Fruit fly (Drosophila melanogaster): ENCODE measurements around the gene CG15747.

Gene CG15747

dm6 chrX:13383770-13384169, 45.7 kb downstream of the CG15747 start (continued):
- TF ChIP-seq ara (GFP tag; IDR thresholded peaks at IDR 0.05), result no peak
- no peak for TF ChIP-seq CG4282 (GFP tag; optimal IDR thresholded peaks at IDR 0.05)
- TF ChIP-seq tio (GFP tag; optimal IDR thresholded peaks at IDR 0.05), result peak; percentile 28
- TF ChIP-seq sqz (GFP tag; optimal IDR thresholded peaks at IDR 0.05), result no peak
- peak; percentile 9; the same call in 1 of the 3 replicates for TF ChIP-seq knrl (GFP tag; IDR thresholded peaks at IDR 0.05; ENCODE audit: partially characterized antibody)
- TF ChIP-seq HLHmδ (GFP tag; optimal IDR thresholded peaks at IDR 0.05), result peak; percentile 57
- TF ChIP-seq Oli (tag; optimal IDR thresholded peaks at IDR 0.05), result peak; percentile 4
- TF ChIP-seq salm (tag; optimal IDR thresholded peaks at IDR 0.05), result no peak
- TF ChIP-seq CG7987 (GFP tag; optimal IDR thresholded peaks at IDR 0.05), result peak; percentile 63
- no peak for TF ChIP-seq Nf-YA (GFP tag; IDR thresholded peaks at IDR 0.05)
- TF ChIP-seq D19B (GFP tag; optimal IDR thresholded peaks at IDR 0.05), result no peak
- TF ChIP-seq CG16863 (GFP tag; optimal IDR thresholded peaks at IDR 0.05), result peak; percentile 21
- TF ChIP-seq CG32532 (GFP tag; IDR thresholded peaks at IDR 0.05), result peak; percentile 81
- peak; percentile 55 for TF ChIP-seq CG30403 (GFP tag; optimal IDR thresholded peaks at IDR 0.05)
- TF ChIP-seq rib (GFP tag; IDR thresholded peaks at IDR 0.05), result peak; percentile 90
- no peak for TF ChIP-seq inv (GFP tag; IDR thresholded peaks at IDR 0.05; ENCODE audit: partially characterized antibody)
- TF ChIP-seq Opbp (GFP tag; IDR thresholded peaks at IDR 0.05; ENCODE audit: partially characterized antibody), result peak; percentile 56; the same call in 1 of the 3 replicates
- no peak for TF ChIP-seq gsb-n (tag; optimal IDR thresholded peaks at IDR 0.05)
- TF ChIP-seq chif (GFP tag; optimal IDR thresholded peaks at IDR 0.05), result peak; percentile 19 to 23
- no peak for TF ChIP-seq Mad (GFP tag; optimal IDR thresholded peaks at IDR 0.05)
- peak; percentile 9 for TF ChIP-seq Abd-B (GFP tag; optimal IDR thresholded peaks at IDR 0.05)
- TF ChIP-seq lbe (GFP tag; optimal IDR thresholded peaks at IDR 0.05), result peak; percentile 35
- peak; percentile 12 for TF ChIP-seq ewg (GFP tag; optimal IDR thresholded peaks at IDR 0.05)
- peak; percentile 42 for TF ChIP-seq E2f2 (GFP tag; IDR thresholded peaks at IDR 0.05)
- peak; percentile 64; the same call in 1 of the 3 replicates for TF ChIP-seq otp (GFP tag; IDR thresholded peaks at IDR 0.05)
- TF ChIP-seq CG7271 (tag; optimal IDR thresholded peaks at IDR 0.05), result no peak
- TF ChIP-seq Ets65A (GFP tag), result peak; percentile 91
- peak; percentile 70; the same call in 1 of the 2 replicates for TF ChIP-seq CG16779 (GFP tag; IDR thresholded peaks at IDR 0.05)
- TF ChIP-seq Hr39 (optimal IDR thresholded peaks at IDR 0.05), result no peak
- no peak for TF ChIP-seq CG4707 (GFP tag; optimal IDR thresholded peaks at IDR 0.05)
- no peak for TF ChIP-seq hkb (optimal IDR thresholded peaks at IDR 0.05)
- peak; percentile 30 for TF ChIP-seq hkb (GFP tag; IDR thresholded peaks at IDR 0.05)
- no peak for TF ChIP-seq CG3726 (GFP tag; IDR thresholded peaks at IDR 0.05)
- TF ChIP-seq TFAM (GFP tag; optimal IDR thresholded peaks at IDR 0.05), result no peak
- TF ChIP-seq sens (GFP tag), result peak; percentile 93
- TF ChIP-seq CG7556 (GFP tag; optimal IDR thresholded peaks at IDR 0.05), result no peak
- TF ChIP-seq bigmax (GFP tag; optimal IDR thresholded peaks at IDR 0.05), result no peak
- no peak for TF ChIP-seq ham (GFP tag; IDR thresholded peaks at IDR 0.05)
- TF ChIP-seq croc (GFP tag; conservative IDR thresholded peaks at IDR 0.05), result no peak
- TF ChIP-seq ase (GFP tag; IDR thresholded peaks at IDR 0.05), result peak; percentile 30; the same call in 1 of the 3 replicates
- peak; percentile 70 for TF ChIP-seq zfh2 (GFP tag; optimal IDR thresholded peaks at IDR 0.05)
- no peak for TF ChIP-seq CG10431 (GFP tag; optimal IDR thresholded peaks at IDR 0.05)
- TF ChIP-seq corto (GFP tag; optimal IDR thresholded peaks at IDR 0.05), result no peak
- peak; percentile 50 for TF ChIP-seq NfI (GFP tag; optimal IDR thresholded peaks at IDR 0.05)
- TF ChIP-seq cg (GFP tag; optimal IDR thresholded peaks at IDR 0.05), result peak; percentile 83
- TF ChIP-seq CG18011 (GFP tag; optimal IDR thresholded peaks at IDR 0.05), result no peak
- TF ChIP-seq GATAe (GFP tag; conservative IDR thresholded peaks at IDR 0.05), result no peak
- TF ChIP-seq lilli (GFP tag; optimal IDR thresholded peaks at IDR 0.05), result peak; percentile 78
- no peak for TF ChIP-seq BEAF-32 (GFP tag; optimal IDR thresholded peaks at IDR 0.05)
- TF ChIP-seq CG8290 (GFP tag; optimal IDR thresholded peaks at IDR 0.05), result no peak
- TF ChIP-seq CG8290 (tag; optimal IDR thresholded peaks at IDR 0.05), result peak in 1 of 2 experiments; percentile 88
- no peak for TF ChIP-seq CG17361 (GFP tag; IDR thresholded peaks at IDR 0.05)
